Worm (Caenorhabditis elegans) whole organism, L2 larva: ENCODE data around the gene C05C8.1.

Experiments
- ZK546.5 ChIP-seq: sonication (generic microtip); optimal IDR thresholded peaks from 2 replicates; lab custom pipeline; 2017; ENCODE audit warnings: missing biosample characterization, missing genetic modification characterization
- blmp-1 ChIP-seq: sonication (generic microtip); optimal IDR thresholded peaks from 2 replicates; lab custom pipeline; 2017; ENCODE audit warnings: missing genetic modification characterization, mild to moderate bottlenecking, missing compliant biosample characterization, antibody characterized with exemption, moderate library complexity; ENCODE audit not compliant: insufficient read depth
- ceh-16 ChIP-seq: fragments of 150-350 bp; optimal IDR thresholded peaks from 2 replicates; lab custom pipeline; 2014; ENCODE audit warnings: missing biosample characterization, missing genetic modification characterization
- fos-1 ChIP-seq: fragments of 150-350 bp; optimal IDR thresholded peaks from 2 replicates; lab custom pipeline; 2014; ENCODE audit warnings: missing biosample characterization, missing genetic modification characterization
- lin-13 ChIP-seq: fragments of 150-350 bp; optimal IDR thresholded peaks from 2 replicates; lab custom pipeline; 2014; ENCODE audit warnings: missing biosample characterization, missing genetic modification reagents, missing genetic modification characterization
- lin-39 ChIP-seq: fragments of 150-350 bp; optimal IDR thresholded peaks from 2 replicates; lab custom pipeline; 2014; ENCODE audit warnings: missing biosample characterization, missing genetic modification reagents, missing genetic modification characterization
- mab-5 ChIP-seq: fragments of 150-350 bp; optimal IDR thresholded peaks from 2 replicates; lab custom pipeline; 2014; ENCODE audit warnings: missing biosample characterization, missing genetic modification characterization
- nhr-21 ChIP-seq: fragments of 150-350 bp; optimal IDR thresholded peaks from 2 replicates; lab custom pipeline; 2014; ENCODE audit warnings: missing biosample characterization, missing genetic modification characterization
- nhr-77 ChIP-seq: fragments of 150-350 bp; optimal IDR thresholded peaks from 2 replicates; lab custom pipeline; 2014; ENCODE audit warnings: missing biosample characterization, missing genetic modification characterization
- skn-1 ChIP-seq: sonication (generic microtip); optimal IDR thresholded peaks from 2 replicates; lab custom pipeline; 2017; ENCODE audit warnings: missing biosample characterization, missing genetic modification characterization

ce11 chrV:7255095-7255494 is 15.5 kb downstream of the C05C8.1 start, which contains the start of gene C05C8.8:
- TF ChIP-seq lin-39 (tag; lab: Kevin White, UChicago) (no peak), blmp-1 (tag; lab: Kevin White, UChicago) (no peak), mab-5 (no peak), fos-1 (tag; lab: Kevin White, UChicago) (no peak), nhr-77 (tag; lab: Kevin White, UChicago) (no peak), ZK546.5 (tag; lab: Kevin White, UChicago) (no peak), lin-13 (GFP tag; lab: Kevin White, UChicago) (no peak), ceh-16 (no peak), nhr-21 (tag; lab: Kevin White, UChicago) (no peak), skn-1 (tag; lab: Kevin White, UChicago) (no peak)
